Worm (Caenorhabditis elegans): ENCODE data around the gene gly-1.
A peak's percentile ranks its signal among the peaks of the same experiment; 100 is the strongest.

Gene gly-1

DNA sequence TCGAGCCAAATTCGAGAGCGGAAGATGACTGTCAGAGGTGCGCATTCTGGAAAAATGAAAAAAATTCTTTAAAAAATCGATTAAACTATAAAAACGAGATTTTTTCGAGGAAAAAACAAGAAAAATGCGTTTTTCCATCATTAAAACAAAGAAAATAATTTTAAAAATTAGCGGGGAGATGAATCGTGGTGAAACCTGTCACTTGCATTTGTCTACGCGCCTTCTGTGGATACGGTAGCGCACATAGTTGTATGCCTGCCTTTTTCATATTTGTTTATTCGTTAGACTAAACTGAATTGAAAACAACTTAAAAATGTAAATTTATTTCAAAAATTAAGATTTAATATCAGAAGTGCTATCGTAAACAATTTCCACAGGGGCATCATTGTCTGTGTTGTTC is 17.6 kb downstream of the gly-1 start, which contains the start of gene egg-3 (continued):
- TF ChIP-seq die-1 (tag; optimal IDR thresholded peaks at IDR 0.05), result no peak
- no peak for TF ChIP-seq ceh-79 (tag; optimal IDR thresholded peaks at IDR 0.05)
- no peak for TF ChIP-seq lin-40 (tag; optimal IDR thresholded peaks at IDR 0.05)
- TF ChIP-seq hlh-26 (GFP tag; conservative IDR thresholded peaks at IDR 0.05), result no peak
- no peak for TF ChIP-seq F57A8.1 (GFP tag; optimal IDR thresholded peaks at IDR 0.05)
- no peak for TF ChIP-seq nfyb-1 (GFP tag; IDR thresholded peaks at IDR 0.05)
- peak; percentile 98 for TF ChIP-seq madf-6 (GFP tag; IDR thresholded peaks at IDR 0.05)
- TF ChIP-seq xnd-1 (tag; optimal IDR thresholded peaks at IDR 0.05), result peak; percentile 90
- peak; percentile 22 for TF ChIP-seq tbp1 (GFP tag; optimal IDR thresholded peaks at IDR 0.05)
- TF ChIP-seq lin-54 (GFP tag; optimal IDR thresholded peaks at IDR 0.05), result peak; percentile 73
- TF ChIP-seq dpl-1 (GFP tag; optimal IDR thresholded peaks at IDR 0.05), result peak; percentile 83
- TF ChIP-seq bed-2 (GFP tag; IDR thresholded peaks at IDR 0.05), result no peak
- peak; percentile 92 for TF ChIP-seq F33H1.4 (GFP tag; IDR thresholded peaks at IDR 0.05)
- no peak for TF ChIP-seq ztf-3 (GFP tag; optimal IDR thresholded peaks at IDR 0.05)
- peak in 1 of 3 experiments; percentile 52 for TF ChIP-seq lin-35 (GFP tag; optimal IDR thresholded peaks at IDR 0.05)
- TF ChIP-seq aptf-3 (GFP tag; IDR thresholded peaks at IDR 0.05), result no peak
- no peak for TF ChIP-seq aptf-2 (GFP tag; conservative IDR thresholded peaks at IDR 0.05)
- no peak for TF ChIP-seq pha-4 (tag; optimal IDR thresholded peaks at IDR 0.05)
- no peak for TF ChIP-seq bed-1 (GFP tag; IDR thresholded peaks at IDR 0.05)
- TF ChIP-seq snpc-3.4 (tag; optimal IDR thresholded peaks at IDR 0.05), result peak; percentile 47
- peak; percentile 82; the same call in 1 of the 2 replicates for TF ChIP-seq D2030.7 (GFP tag; IDR thresholded peaks at IDR 0.05)
- TF ChIP-seq athp-1 (tag; optimal IDR thresholded peaks at IDR 0.05), result no peak
- TF ChIP-seq cebp-2 (GFP tag; IDR thresholded peaks at IDR 0.05), result no peak
- TF ChIP-seq T07F8.4 (tag; optimal IDR thresholded peaks at IDR 0.05), result no peak
- no peak for TF ChIP-seq mel-28 (tag; optimal IDR thresholded peaks at IDR 0.05; ENCODE audit: borderline replicate concordance)
- no peak for TF ChIP-seq T26A5.8 (tag; optimal IDR thresholded peaks at IDR 0.05)
- TF ChIP-seq madf-8 (GFP tag; conservative IDR thresholded peaks at IDR 0.05), result peak; percentile 95
- TF ChIP-seq F55B11.4 (tag; optimal IDR thresholded peaks at IDR 0.05; ENCODE audit: borderline replicate concordance, insufficient read depth), result no peak
- no peak for TF ChIP-seq B0261.1 (tag; optimal IDR thresholded peaks at IDR 0.05)
- no peak for TF ChIP-seq ceh-58 (GFP tag; IDR thresholded peaks at IDR 0.05)
- TF ChIP-seq rec-8 (tag; optimal IDR thresholded peaks at IDR 0.05), result no peak
- peak; percentile 43 for TF ChIP-seq him-1 (tag; optimal IDR thresholded peaks at IDR 0.05)
- no peak for TF ChIP-seq hmg-20 (GFP tag; IDR thresholded peaks at IDR 0.05)
- no peak for TF ChIP-seq let-607 (tag; optimal IDR thresholded peaks at IDR 0.05)
- no peak for TF ChIP-seq ztf-25 (GFP tag; IDR thresholded peaks at IDR 0.05)
- peak; percentile 93 for TF ChIP-seq efl-1 (GFP tag; optimal IDR thresholded peaks at IDR 0.05)
- no peak for TF ChIP-seq attf-6 (GFP tag; IDR thresholded peaks at IDR 0.05)
- no peak for TF ChIP-seq mcd-1 (GFP tag; IDR thresholded peaks at IDR 0.05)
- no peak for TF ChIP-seq hrde-1 (tag; optimal IDR thresholded peaks at IDR 0.05; ENCODE audit: borderline replicate concordance)

DNA sequence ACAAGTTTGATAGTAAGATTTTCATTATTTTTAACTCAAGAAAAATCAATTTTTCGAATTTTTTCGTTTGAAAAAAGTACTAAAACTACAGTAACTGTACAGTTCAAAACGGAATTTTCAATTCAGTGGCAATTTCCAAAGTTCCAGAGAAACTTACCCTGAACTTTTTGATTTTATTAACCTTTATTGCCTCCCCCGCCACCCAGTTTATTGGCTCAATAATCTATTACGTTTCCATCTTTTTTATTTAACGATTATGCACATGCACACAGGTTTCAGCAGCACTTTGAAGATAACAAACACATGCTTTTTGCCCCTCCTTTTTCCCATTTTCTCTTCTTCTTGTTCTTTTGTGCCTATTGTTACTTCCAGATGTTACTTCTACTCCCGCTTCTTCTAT is 21.4 kb downstream of the gly-1 start, which contains the start of gene lurp-1:
Gene lurp-1, plus strand, starts transcription at position 301 of the 400 bp plus-strand sequence.
- TF ChIP-seq nhr-80 (tag; optimal IDR thresholded peaks at IDR 0.05), result no peak
- TF ChIP-seq ceh-91 (GFP tag; IDR thresholded peaks at IDR 0.05), result no peak
- TF ChIP-seq F49E8.2 (tag; optimal IDR thresholded peaks at IDR 0.05; ENCODE audit: insufficient read depth), result no peak
- TF ChIP-seq mel-28 (tag; optimal IDR thresholded peaks at IDR 0.05; ENCODE audit: borderline replicate concordance), result no peak
- no peak for TF ChIP-seq ztf-6 (GFP tag; IDR thresholded peaks at IDR 0.05)
- no peak for TF ChIP-seq ets-4 (GFP tag; optimal IDR thresholded peaks at IDR 0.05)
- TF ChIP-seq Y67H2A.10 (GFP tag; conservative IDR thresholded peaks at IDR 0.05), result no peak
- TF ChIP-seq K12H6.12 (tag; optimal IDR thresholded peaks at IDR 0.05), result no peak
- TF ChIP-seq F23B12.7 (tag; optimal IDR thresholded peaks at IDR 0.05; ENCODE audit: insufficient read depth), result no peak
- TF ChIP-seq attf-6 (GFP tag; IDR thresholded peaks at IDR 0.05), result no peak
- TF ChIP-seq nhr-120 (GFP tag; IDR thresholded peaks at IDR 0.05), result no peak
- no peak for TF ChIP-seq aptf-3 (GFP tag; IDR thresholded peaks at IDR 0.05)
- TF ChIP-seq bed-2 (GFP tag; IDR thresholded peaks at IDR 0.05), result no peak
- no peak for TF ChIP-seq F39B2.1 (GFP tag; IDR thresholded peaks at IDR 0.05)
- TF ChIP-seq tbx-9 (tag; optimal IDR thresholded peaks at IDR 0.05; ENCODE audit: borderline replicate concordance), result no peak
